Fruit fly (Drosophila melanogaster): Measurements from ENCODE around the gene LysB.
"Not testable (repeated sequence)": the region's sequence is repeated elsewhere in the genome, so short reads cannot be mapped to it uniquely, and the experiment has no call there.

Gene LysB

dm6 chr3L:1238219-1238618 is 31.0 kb downstream of the LysB start, which contains the start of gene CG9192:
Gene CG9192, minus strand, starts transcription at chr3L:1238319.
- TF ChIP-seq noc (tag; optimal IDR thresholded peaks at IDR 0.05) = no peak

dm6 chr3L:1245810-1246209 is 38.6 kb downstream of the LysB start, which contains the start of gene Klp61F:
Gene Klp61F, minus strand, starts transcription at chr3L:1245910.
- TF ChIP-seq noc (tag; optimal IDR thresholded peaks at IDR 0.05) = not testable (repeated sequence)

- TF ChIP-seq noc (tag; optimal IDR thresholded peaks at IDR 0.05) = not testable (repeated sequence)
Measured at dm6 chr3L:1246823-1247222, 39.7 kb downstream of the LysB start, which contains the start of gene CG32318. Gene CG32318, minus strand, starts transcription at chr3L:1246923.

- TF ChIP-seq noc (tag; optimal IDR thresholded peaks at IDR 0.05) = no peak
Measured at dm6 chr3L:1247627-1248295, 40.6 kb downstream of the LysB start, which contains the start of the genes Psf1 and Sac1. Gene Psf1, minus strand, starts transcription at chr3L:1247677. Gene Sac1, plus strand, starts transcription at chr3L:1247817.

dm6 chr3L:1250396-1250795 is 43.2 kb downstream of the LysB start, which contains the start of gene Bfc:
Gene Bfc, plus strand, starts transcription at chr3L:1250696.
- no peak for TF ChIP-seq noc (tag; optimal IDR thresholded peaks at IDR 0.05)

dm6 chr3L:1251712-1252111 is 44.5 kb downstream of the LysB start, which contains the start of the genes CG9130 and CG9133:
Gene CG9130, plus strand, starts transcription at chr3L:1252012.
Gene CG9133, plus strand, starts transcription at chr3L:1252012.
- no peak for TF ChIP-seq noc (tag; optimal IDR thresholded peaks at IDR 0.05)

- TF ChIP-seq noc (tag; optimal IDR thresholded peaks at IDR 0.05) = no peak
Measured at dm6 chr3L:1256061-1256780, 49.0 kb downstream of the LysB start, which contains the start of gene tfc. Gene tfc, plus strand, starts transcription at chr3L:1256449.

All from whole organism, larva.